Worm (Caenorhabditis elegans) whole organism, late embryonic: ENCODE data around the gene F10E9.12.
"Not testable (repeated sequence)": the region's sequence is repeated elsewhere in the genome, so short reads cannot be mapped to it uniquely, and the experiment has no call there.

Experiments used
- K09A11.1 ChIP-seq: sonication (generic microtip); optimal IDR thresholded peaks from 2 replicates; lab custom pipeline; 2017; ENCODE audit warnings: antibody characterized with exemption, mild to moderate bottlenecking, missing genetic modification characterization, missing compliant biosample characterization; ENCODE audit not compliant: insufficient read depth
- lin-11 ChIP-seq: fragments of 200-800 bp; sonication (Bioruptor generic); optimal IDR thresholded peaks from 2 replicates; lab custom pipeline; 2018; ENCODE audit warnings: mild to moderate bottlenecking, missing genetic modification characterization, missing compliant biosample characterization
- madf-2 ChIP-seq: sonication (generic microtip); optimal IDR thresholded peaks from 2 replicates; lab custom pipeline; 2017; ENCODE audit warnings: missing genetic modification characterization, missing compliant biosample characterization
- sdc-2 ChIP-seq: sonication (generic microtip); optimal IDR thresholded peaks from 2 replicates; lab custom pipeline; 2016; ENCODE audit warnings: missing genotype, missing genetic modification characterization, missing compliant biosample characterization
- tbx-7 ChIP-seq: sonication (generic microtip); optimal IDR thresholded peaks from 2 replicates; lab custom pipeline; 2016; ENCODE audit warnings: missing genotype, missing genetic modification characterization, missing compliant biosample characterization

- TF ChIP-seq madf-2 (tag; lab: Kevin White, UChicago); tbx-7 (tag; lab: Kevin White, UChicago); K09A11.1 (tag; lab: Kevin White, UChicago); sdc-2; lin-11 (tag; lab: Kevin White, UChicago): not testable (repeated sequence)
Measured at ce11 chrIII:8339372-8339771, 15.0 kb downstream of the F10E9.12 start, which contains the start of gene clc-28.
